Worm (Caenorhabditis elegans) whole organism, young adult: ENCODE data around the gene snpc-1.2.

Source experiments
- B0261.1 ChIP-seq: sonication (generic microtip); optimal IDR thresholded peaks from 2 replicates; lab custom pipeline; 2016; ENCODE audit warnings: mild to moderate bottlenecking, missing genetic modification characterization, moderate library complexity, missing compliant biosample characterization
- D2030.7 ChIP-seq: fragments of 200-800 bp; sonication (Bioruptor generic); IDR thresholded peaks from 2 replicates; pipeline ENCODE4 v1.3.6; 2022; ENCODE audit warnings: missing genetic modification reagents, missing genetic modification characterization, missing compliant biosample characterization
- F22D6.2 ChIP-seq: sonication (generic microtip); optimal IDR thresholded peaks from 2 replicates; lab custom pipeline; 2016; ENCODE audit warnings: mild to moderate bottlenecking, missing genetic modification characterization, missing compliant biosample characterization
- F37B4.10 ChIP-seq: fragments of 200-800 bp; sonication (Bioruptor generic); IDR thresholded peaks from 2 replicates; pipeline ENCODE4 v1.3.6; 2022; ENCODE audit warnings: missing genetic modification characterization, missing compliant biosample characterization
- F39B2.1 ChIP-seq: fragments of 200-800 bp; sonication (Bioruptor generic); IDR thresholded peaks from 2 replicates; pipeline ENCODE4 v1.3.6; 2022; ENCODE audit warnings: missing genetic modification reagents, missing genetic modification characterization, missing compliant biosample characterization
- F55B11.4 ChIP-seq: sonication (generic microtip); optimal IDR thresholded peaks from 2 replicates; lab custom pipeline; 2016; ENCODE audit warnings: missing compliant biosample characterization, missing genetic modification characterization, borderline replicate concordance; ENCODE audit not compliant: insufficient read depth
- F57C9.4 ChIP-seq: sonication (generic microtip); optimal IDR thresholded peaks from 2 replicates; lab custom pipeline; 2017; ENCODE audit warnings: mild to moderate bottlenecking, missing genetic modification characterization, missing compliant biosample characterization
- Y79H2A.3 ChIP-seq: fragments of 200-800 bp; sonication (Bioruptor generic); conservative IDR thresholded peaks from 2 replicates; pipeline ENCODE4 v1.3.6; 2022; ENCODE audit warnings: missing genetic modification reagents, missing genetic modification characterization, missing compliant biosample characterization
- aptf-2 ChIP-seq: fragments of 200-800 bp; sonication (Bioruptor generic); conservative IDR thresholded peaks from 2 replicates; pipeline ENCODE4 v1.3.6; 2022; ENCODE audit warnings: missing genetic modification reagents, missing genetic modification characterization, missing compliant biosample characterization
- aptf-3 ChIP-seq: fragments of 200-800 bp; sonication (Bioruptor generic); IDR thresholded peaks from 2 replicates; pipeline ENCODE4 v1.3.6; 2022; ENCODE audit warnings: missing genetic modification characterization, missing compliant biosample characterization
- atf-7 ChIP-seq: sonication (generic microtip); optimal IDR thresholded peaks from 2 replicates; lab custom pipeline; 2017; ENCODE audit warnings: mild to moderate bottlenecking, missing genetic modification characterization, missing compliant biosample characterization
- attf-6 ChIP-seq: fragments of 200-800 bp; sonication (Bioruptor generic); IDR thresholded peaks from 2 replicates; pipeline ENCODE4 v1.3.6; 2022; ENCODE audit warnings: missing genetic modification reagents, missing genetic modification characterization, missing compliant biosample characterization
- bed-2 ChIP-seq: fragments of 200-800 bp; sonication (Bioruptor generic); IDR thresholded peaks from 2 replicates; pipeline ENCODE4 v1.3.6; 2022; ENCODE audit warnings: missing genetic modification reagents, missing genetic modification characterization, missing compliant biosample characterization
- ccch-3 ChIP-seq: fragments of 200-800 bp; sonication (Bioruptor generic); optimal IDR thresholded peaks from 2 replicates; lab custom pipeline; 2018; ENCODE audit warnings: mild to moderate bottlenecking, missing genetic modification characterization, missing compliant biosample characterization
- ceh-58 ChIP-seq: fragments of 200-800 bp; sonication (Bioruptor generic); IDR thresholded peaks from 2 replicates; pipeline ENCODE4 v1.3.6; 2022; ENCODE audit warnings: missing genetic modification characterization, missing compliant biosample characterization
- ceh-91 ChIP-seq: fragments of 200-800 bp; sonication (Bioruptor generic); IDR thresholded peaks from 2 replicates; pipeline ENCODE4 v1.3.6; 2022; ENCODE audit warnings: missing genetic modification reagents, missing genetic modification characterization, missing compliant biosample characterization
- die-1 ChIP-seq: sonication (generic microtip); optimal IDR thresholded peaks from 2 replicates; lab custom pipeline; 2016; ENCODE audit warnings: missing genotype, mild to moderate bottlenecking, missing genetic modification characterization, missing compliant biosample characterization
- dox-1 ChIP-seq: fragments of 200-800 bp; sonication (Bioruptor generic); IDR thresholded peaks from 2 replicates; pipeline ENCODE4 v1.3.6; 2022; ENCODE audit warnings: missing genetic modification reagents, missing genetic modification characterization, missing compliant biosample characterization
- egl-44 ChIP-seq: fragments of 200-800 bp; sonication (Bioruptor generic); IDR thresholded peaks from 2 replicates; pipeline ENCODE4 v1.3.6; 2022; ENCODE audit warnings: missing genetic modification reagents, missing genetic modification characterization, missing compliant biosample characterization
- gei-17 ChIP-seq: fragments of 200-800 bp; sonication (Bioruptor generic); optimal IDR thresholded peaks from 2 replicates; lab custom pipeline; 2018; ENCODE audit warnings: mild to moderate bottlenecking, missing genetic modification characterization, missing compliant biosample characterization
- lin-26 ChIP-seq: fragments of 200-800 bp; sonication (Bioruptor generic); IDR thresholded peaks from 2 replicates; pipeline ENCODE4 v1.3.6; 2022; ENCODE audit warnings: missing genetic modification reagents, missing genetic modification characterization, missing compliant biosample characterization
- lin-40 ChIP-seq: sonication (generic microtip); optimal IDR thresholded peaks from 2 replicates; lab custom pipeline; 2016; ENCODE audit warnings: missing genetic modification characterization, mild to moderate bottlenecking, missing compliant biosample characterization, missing genotype, missing genetic modification reagents
- lsl-1 ChIP-seq: fragments of 200-800 bp; sonication (Bioruptor generic); optimal IDR thresholded peaks from 2 replicates; lab custom pipeline; 2018; ENCODE audit warnings: mild to moderate bottlenecking, missing genetic modification characterization, moderate library complexity, missing compliant biosample characterization
- mes-4 ChIP-seq: sonication (generic microtip); optimal IDR thresholded peaks from 2 replicates; lab custom pipeline; 2016; ENCODE audit warnings: missing genotype, missing genetic modification characterization, missing compliant biosample characterization
- nhr-120 ChIP-seq: fragments of 200-800 bp; sonication (Bioruptor generic); IDR thresholded peaks from 2 replicates; pipeline ENCODE4 v1.3.6; 2022; ENCODE audit warnings: missing genetic modification characterization, missing compliant biosample characterization
- nhr-179 ChIP-seq: sonication (generic microtip); optimal IDR thresholded peaks from 2 replicates; lab custom pipeline; 2016; ENCODE audit warnings: mild to moderate bottlenecking, missing genetic modification characterization, missing compliant biosample characterization
- nhr-27 ChIP-seq: fragments of 200-800 bp; sonication (Bioruptor generic); optimal IDR thresholded peaks from 2 replicates; lab custom pipeline; 2018; ENCODE audit warnings: mild to moderate bottlenecking, missing genetic modification characterization, moderate library complexity, missing compliant biosample characterization
- nhr-90 ChIP-seq: sonication (generic microtip); optimal IDR thresholded peaks from 2 replicates; lab custom pipeline; 2016; ENCODE audit warnings: missing genotype, mild to moderate bottlenecking, missing genetic modification characterization, missing compliant biosample characterization
- rec-8 ChIP-seq, 2 experiments: sonication (generic microtip); optimal IDR thresholded peaks; 2 replicates each; lab custom pipeline; 2016; ENCODE audit warnings: mild to moderate bottlenecking in 2 of 2, missing genetic modification characterization in 2 of 2, missing genetic modification reagents in 2 of 2, missing genotype in 2 of 2, missing biosample characterization in 1 of 2, missing compliant biosample characterization in 1 of 2, moderate library complexity in 1 of 2
- snpc-1.1 ChIP-seq: sonication (generic microtip); optimal IDR thresholded peaks from 2 replicates; lab custom pipeline; 2017; ENCODE audit warnings: missing genetic modification characterization, mild to moderate bottlenecking, missing compliant biosample characterization, antibody characterized with exemption, moderate library complexity, missing genotype, missing genetic modification reagents; ENCODE audit not compliant: insufficient read depth
- snpc-4 ChIP-seq, 5 experiments: fragments of 150-350 bp in 1 of 5; sonication (generic microtip) in 4 of 5; optimal IDR thresholded peaks; 2 replicates each; lab custom pipeline; 2014 to 2018; ENCODE audit warnings: missing genetic modification characterization in 5 of 5, missing biosample characterization in 3 of 5, antibody characterized with exemption in 2 of 5, mild to moderate bottlenecking in 2 of 5, missing compliant biosample characterization in 2 of 5, missing genotype in 2 of 5, moderate library complexity in 2 of 5, missing genetic modification reagents in 1 of 5
- sptf-2 ChIP-seq: fragments of 200-800 bp; sonication (Bioruptor generic); optimal IDR thresholded peaks from 2 replicates; lab custom pipeline; 2018; ENCODE audit warnings: mild to moderate bottlenecking, missing genetic modification characterization, missing compliant biosample characterization
- tlf-1 ChIP-seq: fragments of 200-800 bp; sonication (Bioruptor generic); optimal IDR thresholded peaks from 2 replicates; lab custom pipeline; 2018; ENCODE audit warnings: mild to moderate bottlenecking, missing genetic modification characterization, missing compliant biosample characterization
- xnd-1 ChIP-seq: sonication (generic microtip); optimal IDR thresholded peaks from 2 replicates; lab custom pipeline; 2016; ENCODE audit warnings: missing genotype, missing genetic modification reagents, missing genetic modification characterization, missing compliant biosample characterization
- ztf-18 ChIP-seq: sonication (generic microtip); optimal IDR thresholded peaks from 2 replicates; lab custom pipeline; 2016; ENCODE audit warnings: missing genotype, mild to moderate bottlenecking, missing genetic modification characterization, missing compliant biosample characterization
- ztf-25 ChIP-seq: fragments of 200-800 bp; sonication (Bioruptor generic); IDR thresholded peaks from 2 replicates; pipeline ENCODE4 v1.3.6; 2022; ENCODE audit warnings: missing genetic modification reagents, missing genetic modification characterization, missing compliant biosample characterization
- ztf-26 ChIP-seq: sonication (generic microtip); optimal IDR thresholded peaks from 2 replicates; lab custom pipeline; 2017; ENCODE audit warnings: missing genetic modification characterization, missing compliant biosample characterization
- ztf-6 ChIP-seq: fragments of 200-800 bp; sonication (Bioruptor generic); IDR thresholded peaks from 2 replicates; pipeline ENCODE4 v1.3.6; 2022; ENCODE audit warnings: missing genetic modification reagents, missing genetic modification characterization, missing compliant biosample characterization

The snpc-1.2 gene

ce11 chrIII:13215682-13216081 is 46.3 kb upstream of the snpc-1.2 start:
- TF ChIP-seq aptf-2 (GFP tag; lab: Robert Waterston, UW) (no peak), nhr-27 (tag; lab: Kevin White, UChicago) (no peak), snpc-1.1 (tag; lab: Kevin White, UChicago) (no peak), F39B2.1 (GFP tag; lab: Robert Waterston, UW) (no peak), ztf-26 (tag; lab: Kevin White, UChicago) (no peak), dox-1 (GFP tag; lab: Robert Waterston, UW) (no peak), bed-2 (GFP tag; lab: Robert Waterston, UW) (no peak), ccch-3 (GFP tag; lab: Kevin White, UChicago) (no peak), snpc-4 (GFP tag; optimal IDR thresholded peaks at IDR 0.05; lab: Kevin White, UChicago) (no peak), snpc-4 (tag; optimal IDR thresholded peaks at IDR 0.05; lab: Kevin White, UChicago) (no peak), F22D6.2 (tag; lab: Kevin White, UChicago) (no peak), F57C9.4 (tag; lab: Kevin White, UChicago) (no peak), ztf-25 (no peak), sptf-2 (GFP tag; lab: Kevin White, UChicago) (no peak), Y79H2A.3 (no peak)

ce11 chrIII:13213111-13213510 is 43.8 kb upstream of the snpc-1.2 start:
- TF ChIP-seq nhr-90 (no peak), lin-40 (tag; lab: Kevin White, UChicago) (no peak), nhr-179 (no peak), ztf-6 (GFP tag; lab: Robert Waterston, UW) (no peak), atf-7 (tag; lab: Kevin White, UChicago) (no peak), F37B4.10 (GFP tag; lab: Robert Waterston, UW) (no peak), mes-4 (no peak), die-1 (tag; lab: Kevin White, UChicago) (no peak), ceh-91 (GFP tag; lab: Robert Waterston, UW) (no peak), tlf-1 (GFP tag; lab: Kevin White, UChicago) (no peak), xnd-1 (tag; lab: Kevin White, UChicago) (no peak)

DNA sequence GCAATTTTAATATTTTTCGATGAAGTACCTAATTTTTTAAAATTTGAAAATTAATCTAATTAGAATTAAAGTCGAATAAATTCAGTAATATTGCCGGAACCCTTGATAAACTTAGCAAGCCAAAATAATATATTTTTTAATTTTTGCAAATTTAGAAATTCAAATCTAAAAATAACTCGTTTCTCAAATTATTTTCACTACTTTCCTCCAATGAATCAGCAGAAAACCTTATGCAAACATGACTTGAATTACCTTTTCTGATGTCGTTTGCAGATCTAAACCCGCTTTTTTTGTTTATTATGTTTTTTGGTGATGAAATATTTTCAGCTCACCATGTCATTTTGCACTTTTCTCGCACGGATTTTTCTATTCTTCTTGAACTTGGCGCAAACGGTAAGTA is 43.0 kb upstream of the snpc-1.2 start, which contains the start of gene tsp-3:
tsp-3 (plus strand) TSS at position 301 of the 400 bp plus-strand sequence.
- TF ChIP-seq ztf-25 (no peak), ceh-91 (GFP tag; lab: Robert Waterston, UW) (no peak), gei-17 (GFP tag; lab: Kevin White, UChicago) (no peak), rec-8 (tag; optimal IDR thresholded peaks at IDR 0.05; lab: Kevin White, UChicago) (no peak), D2030.7 (GFP tag; lab: Robert Waterston, UW) (no peak), nhr-120 (GFP tag; lab: Robert Waterston, UW) (no peak), B0261.1 (tag; lab: Kevin White, UChicago) (no peak), ceh-58 (GFP tag; lab: Robert Waterston, UW) (no peak), F55B11.4 (tag; lab: Kevin White, UChicago) (no peak), ztf-18 (tag; lab: Kevin White, UChicago) (no peak), nhr-27 (tag; lab: Kevin White, UChicago) (no peak)
- TF ChIP-seq, all 124 proteins: peak for 0

ce11 chrIII:13208978-13209377 is 39.6 kb upstream of the snpc-1.2 start:
- TF ChIP-seq aptf-2 (GFP tag; lab: Robert Waterston, UW) (no peak), aptf-3 (GFP tag; lab: Robert Waterston, UW) (no peak), egl-44 (no peak), attf-6 (GFP tag; lab: Robert Waterston, UW) (no peak), lin-26 (GFP tag; lab: Robert Waterston, UW) (no peak), lsl-1 (GFP tag; lab: Kevin White, UChicago) (no peak)
